Worm (Caenorhabditis elegans): Measurements from ENCODE around the gene puf-12.

- TF ChIP-seq snpc-4 (tag; optimal IDR thresholded peaks at IDR 0.05), result no peak
- TF ChIP-seq nhr-28 (tag; optimal IDR thresholded peaks at IDR 0.05), result no peak
- no peak for TF ChIP-seq unc-62 (GFP tag; optimal IDR thresholded peaks at IDR 0.05)
- no peak for TF ChIP-seq unc-39 (tag; optimal IDR thresholded peaks at IDR 0.05)
- TF ChIP-seq blmp-1 (tag; optimal IDR thresholded peaks at IDR 0.05), result no peak
Measured at ce11 chrII:10116690-10117089, 16.6 kb downstream of the puf-12 start.
